Worm (Caenorhabditis elegans): ENCODE measurements around the gene best-1.

The best-1 gene

DNA sequence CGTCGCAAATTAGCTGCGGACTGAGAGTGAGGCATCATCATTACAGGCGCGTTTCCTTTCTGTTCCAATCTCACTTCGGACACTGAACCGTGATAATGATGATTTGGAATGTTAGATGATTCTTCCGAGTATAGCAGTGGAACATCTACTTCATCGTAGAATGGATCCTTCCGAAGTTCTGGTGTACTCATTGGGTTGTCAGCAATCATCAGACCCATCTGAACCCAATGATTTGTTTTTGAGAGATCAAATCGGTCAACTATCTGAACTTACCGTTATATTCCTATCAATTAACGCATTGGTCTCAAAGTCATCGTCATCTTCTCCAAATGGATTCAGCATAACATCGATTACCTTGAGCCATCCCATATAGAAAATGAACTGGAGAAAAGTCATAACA lies 1.1 kb downstream of the best-1 start:
- no peak for TF ChIP-seq nhr-12 (tag; optimal IDR thresholded peaks at IDR 0.05)
- TF ChIP-seq cnd-1 (tag; optimal IDR thresholded peaks at IDR 0.05), result no peak
- TF ChIP-seq lin-32 (GFP tag; optimal IDR thresholded peaks at IDR 0.05), result no peak
- no peak for TF ChIP-seq snpc-4 (tag; optimal IDR thresholded peaks at IDR 0.05)
- TF ChIP-seq mab-5 (tag; optimal IDR thresholded peaks at IDR 0.05), result no peak
- no peak for TF ChIP-seq tbx-8 (GFP tag; optimal IDR thresholded peaks at IDR 0.05)
- TF ChIP-seq sptf-1 (tag; optimal IDR thresholded peaks at IDR 0.05), result no peak
- TF ChIP-seq ceh-43 (GFP tag; optimal IDR thresholded peaks at IDR 0.05), result no peak
- no peak for TF ChIP-seq sem-2 (GFP tag; optimal IDR thresholded peaks at IDR 0.05)
- TF ChIP-seq unc-120 (tag; optimal IDR thresholded peaks at IDR 0.05; ENCODE audit: poor library complexity, severe bottlenecking), result no peak
- TF ChIP-seq nhr-237 (tag; optimal IDR thresholded peaks at IDR 0.05), result no peak
- TF ChIP-seq zip-8 (tag; optimal IDR thresholded peaks at IDR 0.05), result no peak
- no peak for TF ChIP-seq mls-2 (tag; optimal IDR thresholded peaks at IDR 0.05)
- TF ChIP-seq ces-1 (GFP tag; optimal IDR thresholded peaks at IDR 0.05), result no peak
- TF ChIP-seq unc-62 (GFP tag; optimal IDR thresholded peaks at IDR 0.05), result no peak
- no peak for TF ChIP-seq mep-1 (tag; optimal IDR thresholded peaks at IDR 0.05)
- no peak for TF ChIP-seq lsy-2 (tag; optimal IDR thresholded peaks at IDR 0.05)
- TF ChIP-seq ztf-11 (tag; optimal IDR thresholded peaks at IDR 0.05), result no peak
- no peak for TF ChIP-seq M03D4.4 (tag; optimal IDR thresholded peaks at IDR 0.05)

DNA sequence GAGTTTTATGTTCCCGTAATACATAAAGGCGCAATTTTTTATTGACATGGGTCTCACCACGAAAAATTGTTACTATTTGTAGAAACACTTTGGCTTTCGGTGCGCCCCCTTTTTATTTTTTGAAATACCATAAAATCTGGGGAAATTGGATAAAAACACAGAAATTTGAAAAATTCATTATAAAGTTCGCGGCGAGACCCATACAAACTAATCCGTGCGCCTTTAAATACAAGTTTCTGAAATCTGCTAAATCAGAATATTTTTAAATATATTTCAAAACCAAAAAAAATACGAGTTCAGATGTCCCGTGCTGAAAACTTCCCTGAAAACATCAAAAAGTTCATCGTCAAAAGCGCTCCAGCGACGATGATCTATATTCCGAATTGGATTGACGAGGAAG lies 2.2 kb downstream of the best-1 start, which contains the start of gene B0564.2:
Gene B0564.2 (plus strand): TSS at position 301 of the 400 bp plus-strand sequence.
- TF ChIP-seq unc-39 (tag; optimal IDR thresholded peaks at IDR 0.05) (no peak), ceh-43 (GFP tag; optimal IDR thresholded peaks at IDR 0.05) (no peak)

ce11 chrIV:13104900-13105299 lies 4.7 kb downstream of the best-1 start, which contains the start of gene rde-11:
rde-11 (plus strand) TSS chrIV:13105200.
- TF ChIP-seq blmp-1 (tag; optimal IDR thresholded peaks at IDR 0.05) (no peak), M03D4.4 (tag; optimal IDR thresholded peaks at IDR 0.05) (no peak), nhr-28 (tag; optimal IDR thresholded peaks at IDR 0.05) (no peak), nhr-2 (tag; optimal IDR thresholded peaks at IDR 0.05) (no peak), ceh-39 (tag; optimal IDR thresholded peaks at IDR 0.05) (no peak), nhr-76 (tag; optimal IDR thresholded peaks at IDR 0.05) (no peak), mab-5 (tag; optimal IDR thresholded peaks at IDR 0.05) (no peak), sem-2 (GFP tag; optimal IDR thresholded peaks at IDR 0.05) (no peak), ztf-11 (tag; optimal IDR thresholded peaks at IDR 0.05) (no peak), unc-39 (tag; optimal IDR thresholded peaks at IDR 0.05) (no peak), unc-120 (tag; optimal IDR thresholded peaks at IDR 0.05; ENCODE audit: poor library complexity, severe bottlenecking) (no peak), nhr-237 (tag; optimal IDR thresholded peaks at IDR 0.05) (no peak), zip-8 (tag; optimal IDR thresholded peaks at IDR 0.05) (no peak), elt-3 (tag; optimal IDR thresholded peaks at IDR 0.05) (no peak), mep-1 (tag; optimal IDR thresholded peaks at IDR 0.05) (no peak), pha-4 (tag; optimal IDR thresholded peaks at IDR 0.05) (no peak), flh-1 (GFP tag; optimal IDR thresholded peaks at IDR 0.05) (no peak), drap-1 (GFP tag; optimal IDR thresholded peaks at IDR 0.05) (no peak)

ce11 chrIV:13100415-13100814 lies 9.2 kb downstream of the best-1 start, which contains the start of gene fask-1:
fask-1 (plus strand) TSS chrIV:13100715.
- TF ChIP-seq sptf-1 (tag; optimal IDR thresholded peaks at IDR 0.05) (no peak), nhr-2 (tag; optimal IDR thresholded peaks at IDR 0.05) (no peak), zip-8 (tag; optimal IDR thresholded peaks at IDR 0.05) (no peak), ztf-11 (tag; optimal IDR thresholded peaks at IDR 0.05) (no peak), M03D4.4 (tag; optimal IDR thresholded peaks at IDR 0.05) (no peak), elt-1 (tag; optimal IDR thresholded peaks at IDR 0.05; ENCODE audit: borderline replicate concordance, insufficient read depth) (no peak), ceh-83 (GFP tag; optimal IDR thresholded peaks at IDR 0.05) (no peak), elt-3 (tag; optimal IDR thresholded peaks at IDR 0.05) (no peak), bed-3 (GFP tag; optimal IDR thresholded peaks at IDR 0.05) (no peak)

ce11 chrIV:13098652-13099051 lies 10.9 kb downstream of the best-1 start, which contains the start of the genes dli-1, tin-9.2 and exos-4.1:
dli-1 (minus strand) TSS chrIV:13098792.
tin-9.2 (plus strand) TSS chrIV:13098995.
exos-4.1 (plus strand) TSS chrIV:13098999.
- TF ChIP-seq mep-1 (tag; optimal IDR thresholded peaks at IDR 0.05) (peak; percentile 76), ceh-43 (GFP tag; optimal IDR thresholded peaks at IDR 0.05) (no peak), hlh-1 (tag; optimal IDR thresholded peaks at IDR 0.05) (peak; percentile 19), cnd-1 (tag; optimal IDR thresholded peaks at IDR 0.05) (no peak), lsy-2 (tag; optimal IDR thresholded peaks at IDR 0.05) (peak; percentile 63), snpc-4 (tag; optimal IDR thresholded peaks at IDR 0.05) (no peak), ham-2 (GFP tag; optimal IDR thresholded peaks at IDR 0.05) (peak; percentile 46), ces-1 (GFP tag; optimal IDR thresholded peaks at IDR 0.05) (peak; percentile 99), lin-13 (tag; optimal IDR thresholded peaks at IDR 0.05) (peak; percentile 34), pha-4 (tag; optimal IDR thresholded peaks at IDR 0.05) (peak; percentile 23), nhr-12 (tag; optimal IDR thresholded peaks at IDR 0.05) (no peak), nhr-237 (tag; optimal IDR thresholded peaks at IDR 0.05) (peak; percentile 22)

All from whole organism, mixed stage, embryonic.